Fruit fly (Drosophila melanogaster): ENCODE data around the gene CG43815.

DNA sequence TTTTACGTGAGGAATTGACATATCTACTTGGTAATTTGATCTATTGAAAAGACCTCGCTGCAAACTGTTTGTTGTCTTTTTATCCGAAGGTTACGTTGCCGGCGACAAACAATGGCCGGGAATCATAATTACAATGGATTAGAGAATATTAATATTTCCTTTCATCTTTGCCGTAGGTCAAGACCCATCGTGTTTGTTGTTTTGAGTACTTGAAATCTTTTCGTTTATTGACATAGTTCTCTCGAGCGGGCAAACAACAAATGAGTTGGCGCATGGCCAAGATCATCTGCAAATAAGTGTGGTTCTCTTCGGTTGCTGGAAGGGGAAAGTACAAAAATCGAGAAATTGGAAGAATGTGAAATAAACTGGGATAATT, 8.3 kb downstream of the CG43815 start:
- TF ChIP-seq h (optimal IDR thresholded peaks at IDR 0.05) (no peak), Sin3A (optimal IDR thresholded peaks at IDR 0.05) (no peak), insv (optimal IDR thresholded peaks at IDR 0.05) (no peak), Myc (optimal IDR thresholded peaks at IDR 0.05) (no peak)
